Worm (Caenorhabditis elegans): ENCODE measurements around the gene sri-67.

DNA sequence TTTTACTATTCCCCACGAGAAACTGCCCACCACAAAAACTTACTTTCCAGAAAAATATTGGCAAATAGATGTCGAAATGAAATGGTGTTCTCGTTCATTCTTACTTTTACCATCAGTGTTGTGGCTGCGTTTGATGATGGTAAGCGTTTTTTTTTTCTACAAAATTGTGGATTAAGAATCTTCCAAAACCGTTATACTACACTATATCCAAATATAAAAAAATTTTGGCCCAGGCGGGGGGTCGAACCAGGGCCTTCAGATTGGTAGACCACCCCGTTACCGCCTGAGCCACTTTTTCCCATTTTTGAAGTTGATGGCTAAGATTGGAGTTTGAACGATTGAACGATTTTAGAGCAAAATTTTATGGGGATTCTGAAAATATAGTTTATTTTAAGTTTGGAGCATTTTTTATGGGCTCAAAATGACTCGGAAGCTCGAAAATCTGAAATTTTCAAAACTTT is 35.2 kb downstream of the sri-67 start, which contains the start of gene lgc-55:
- no peak for TF ChIP-seq nhr-76 (tag; optimal IDR thresholded peaks at IDR 0.05)
- TF ChIP-seq ztf-11 (tag; optimal IDR thresholded peaks at IDR 0.05) = no peak
